Worm (Caenorhabditis elegans): ENCODE data around the gene F26C11.3.

F26C11.3 gene

DNA sequence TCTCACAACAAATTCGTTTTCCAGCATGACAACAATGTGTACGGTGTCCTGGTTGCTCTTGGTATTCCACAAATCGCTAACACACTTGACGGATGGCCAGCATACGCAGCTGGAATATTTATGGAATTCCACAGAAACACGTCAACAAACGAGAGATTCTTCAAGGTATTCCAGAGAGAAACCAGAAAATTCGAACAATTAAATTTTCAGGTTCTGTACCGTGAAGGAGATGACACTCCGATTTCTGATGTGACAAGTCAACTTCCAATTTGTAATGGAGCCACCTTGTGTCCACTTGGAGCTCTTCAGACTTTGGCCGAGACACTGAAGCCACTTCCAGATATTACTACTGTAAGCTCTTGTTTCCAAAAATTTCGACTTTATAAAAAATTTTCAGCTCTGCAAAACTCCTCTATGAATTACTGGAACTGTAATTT is 19.1 kb upstream of the F26C11.3 start:
- TF ChIP-seq lin-39 (tag; optimal IDR thresholded peaks at IDR 0.05) = no peak
- no peak for TF ChIP-seq zip-4 (GFP tag; optimal IDR thresholded peaks at IDR 0.05)
- peak; percentile 59 for TF ChIP-seq aly-2 (tag; optimal IDR thresholded peaks at IDR 0.05)
- peak; percentile 48 for TF ChIP-seq snu-23 (GFP tag; optimal IDR thresholded peaks at IDR 0.05)
- peak; percentile 48 for TF ChIP-seq nhr-47 (tag; optimal IDR thresholded peaks at IDR 0.05)
- peak; percentile 42 for TF ChIP-seq nhr-71 (tag; optimal IDR thresholded peaks at IDR 0.05)
- TF ChIP-seq nhr-20 (tag; optimal IDR thresholded peaks at IDR 0.05) = peak; percentile 14
- peak; percentile 74 for TF ChIP-seq nhr-85 (tag)
- TF ChIP-seq hlh-17 (GFP tag; optimal IDR thresholded peaks at IDR 0.05; ENCODE audit: borderline replicate concordance) = peak; percentile 24
- peak; percentile 77 for TF ChIP-seq ama-1 (optimal IDR thresholded peaks at IDR 0.05)
- peak in 1 of 3 experiments; percentile 4 for TF ChIP-seq dpl-1 (GFP tag; optimal IDR thresholded peaks at IDR 0.05)
- TF ChIP-seq lir-3 (tag; optimal IDR thresholded peaks at IDR 0.05; ENCODE audit: poor library complexity) = no peak
- TF ChIP-seq tlp-1 (tag; optimal IDR thresholded peaks at IDR 0.05) = no peak
- no peak for TF ChIP-seq alr-1 (tag; optimal IDR thresholded peaks at IDR 0.05; ENCODE audit: borderline replicate concordance)
- TF ChIP-seq nhr-90 (tag; optimal IDR thresholded peaks at IDR 0.05; ENCODE audit: poor library complexity) = peak; percentile 58
- no peak for TF ChIP-seq nhr-12 (tag; optimal IDR thresholded peaks at IDR 0.05)
- TF ChIP-seq lin-35 (GFP tag; optimal IDR thresholded peaks at IDR 0.05) = peak in 1 of 2 experiments; percentile 1
- no peak for TF ChIP-seq efl-1 (optimal IDR thresholded peaks at IDR 0.05)
- TF ChIP-seq efl-1 (GFP tag; optimal IDR thresholded peaks at IDR 0.05 in 1 of 2) = peak in 1 of 2 experiments; percentile 88
- no peak for TF ChIP-seq elt-3 (tag; optimal IDR thresholded peaks at IDR 0.05)
- TF ChIP-seq Y116A8C.19 (tag; optimal IDR thresholded peaks at IDR 0.05; ENCODE audit: borderline replicate concordance) = no peak
- no peak for TF ChIP-seq ztf-4 (tag; optimal IDR thresholded peaks at IDR 0.05)
- TF ChIP-seq rnt-1 (tag; optimal IDR thresholded peaks at IDR 0.05) = peak; percentile 54

DNA sequence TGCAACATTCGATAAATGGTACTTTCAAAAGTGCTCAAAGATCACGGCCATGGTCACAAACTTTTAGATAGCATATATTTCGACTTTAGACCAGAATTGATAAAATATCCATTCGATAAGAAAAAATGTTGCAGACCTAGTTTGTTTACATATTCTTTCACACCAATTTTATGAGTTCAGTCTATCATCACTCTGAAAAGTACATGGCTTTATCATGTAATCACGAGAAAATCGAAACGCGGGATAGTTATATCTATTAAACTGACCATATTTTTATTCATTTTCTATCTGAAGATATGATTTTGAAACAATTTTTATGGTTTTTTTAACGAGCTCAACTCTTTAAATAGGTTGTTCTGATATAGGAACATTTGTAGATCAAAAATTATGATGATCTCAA is 16.6 kb upstream of the F26C11.3 start, which contains the start of gene pho-11:
TSS of gene pho-11 (plus strand) at position 374 of the 400 bp plus-strand sequence.
- TF ChIP-seq F16B12.6 (tag; optimal IDR thresholded peaks at IDR 0.05) (no peak), efl-3 (GFP tag; optimal IDR thresholded peaks at IDR 0.05) (no peak), elt-2 (tag; optimal IDR thresholded peaks at IDR 0.05) (peak; percentile 64), hpl-2 (GFP tag; optimal IDR thresholded peaks at IDR 0.05) (no peak)

- TF ChIP-seq nhr-19 (GFP tag; conservative IDR thresholded peaks at IDR 0.05) = peak; percentile 57
- peak in 1 of 3 experiments; percentile 18 for TF ChIP-seq ceh-82 (tag; optimal IDR thresholded peaks at IDR 0.05)
- TF ChIP-seq aha-1 (tag; optimal IDR thresholded peaks at IDR 0.05) = no peak
- no peak for TF ChIP-seq elt-3 (tag; optimal IDR thresholded peaks at IDR 0.05)
- TF ChIP-seq ceh-63 (GFP tag; optimal IDR thresholded peaks at IDR 0.05) = no peak
- no peak for TF ChIP-seq zag-1 (tag; optimal IDR thresholded peaks at IDR 0.05)
- TF ChIP-seq ets-5 (GFP tag; IDR thresholded peaks at IDR 0.05) = no peak
- peak; percentile 41 for TF ChIP-seq pax-3 (tag; optimal IDR thresholded peaks at IDR 0.05)
- no peak for TF ChIP-seq mep-1 (tag; optimal IDR thresholded peaks at IDR 0.05)
- TF ChIP-seq nhr-237 (tag; optimal IDR thresholded peaks at IDR 0.05) = no peak
- TF ChIP-seq tbx-2 (tag; optimal IDR thresholded peaks at IDR 0.05) = peak; percentile 68
- peak; percentile 25 to 45 (median 37) for TF ChIP-seq dpl-1 (GFP tag; optimal IDR thresholded peaks at IDR 0.05)
- TF ChIP-seq nhr-90 (tag; optimal IDR thresholded peaks at IDR 0.05; ENCODE audit: poor library complexity) = no peak
- no peak for TF ChIP-seq hlh-17 (GFP tag; optimal IDR thresholded peaks at IDR 0.05; ENCODE audit: borderline replicate concordance)
- peak; percentile 84 for TF ChIP-seq rnt-1 (tag; optimal IDR thresholded peaks at IDR 0.05)
- TF ChIP-seq swsn-7 (tag; optimal IDR thresholded peaks at IDR 0.05) = peak; percentile 44
- peak; percentile 46 for TF ChIP-seq nhr-20 (tag; optimal IDR thresholded peaks at IDR 0.05)
- TF ChIP-seq efl-1 (optimal IDR thresholded peaks at IDR 0.05) = peak; percentile 60 to 70
- peak; percentile 39 to 95 for TF ChIP-seq efl-1 (GFP tag; optimal IDR thresholded peaks at IDR 0.05 in 1 of 2)
- TF ChIP-seq unc-86 (tag; optimal IDR thresholded peaks at IDR 0.05) = peak; percentile 51
- no peak for TF ChIP-seq egl-13 (tag; optimal IDR thresholded peaks at IDR 0.05)
- TF ChIP-seq efl-3 (GFP tag; optimal IDR thresholded peaks at IDR 0.05) = no peak
- peak; percentile 59 for TF ChIP-seq snu-23 (GFP tag; optimal IDR thresholded peaks at IDR 0.05)
- peak; percentile 18 for TF ChIP-seq lin-13 (GFP tag; optimal IDR thresholded peaks at IDR 0.05)
- TF ChIP-seq lin-15B (tag; optimal IDR thresholded peaks at IDR 0.05) = peak; percentile 48
- TF ChIP-seq blmp-1 (tag; optimal IDR thresholded peaks at IDR 0.05) = no peak
- no peak for TF ChIP-seq nhr-12 (tag; optimal IDR thresholded peaks at IDR 0.05)
- TF ChIP-seq ztf-11 (tag; optimal IDR thresholded peaks at IDR 0.05) = peak in 1 of 2 experiments; percentile 65
- TF ChIP-seq alr-1 (tag; optimal IDR thresholded peaks at IDR 0.05; ENCODE audit: borderline replicate concordance) = no peak
- TF ChIP-seq nhr-85 (tag) = peak; percentile 63
- TF ChIP-seq nhr-11 (tag; optimal IDR thresholded peaks at IDR 0.05) = peak; percentile 23
- no peak for TF ChIP-seq nhr-76 (tag; optimal IDR thresholded peaks at IDR 0.05)
- TF ChIP-seq C16A3.4 (tag; optimal IDR thresholded peaks at IDR 0.05) = no peak
- no peak for TF ChIP-seq aly-2 (tag; optimal IDR thresholded peaks at IDR 0.05)
Measured at ce11 chrII:9931012-9931411, 16.1 kb upstream of the F26C11.3 start.
